Fruit fly (Drosophila melanogaster) whole organism: ENCODE results near the gene Pvf1.

ENCODE experiments used
- CG8478 ChIP-seq: fragments of >200 bp; optimal IDR thresholded peaks from 2 replicates; lab custom pipeline; 2018; ENCODE audit warnings: inconsistent platforms
- EcR ChIP-seq, 2 experiments: fragments of >200 bp; optimal IDR thresholded peaks; 2 replicates each; lab custom pipeline; 2017; ENCODE audit warnings: missing biosample characterization in 2 of 2, missing genetic modification characterization in 2 of 2, missing genetic modification reagents in 2 of 2
- pan ChIP-seq: fragments of >200 bp; optimal IDR thresholded peaks from 2 replicates; lab custom pipeline; 2017
- psq ChIP-seq: fragments of >200 bp; optimal IDR thresholded peaks from 2 replicates; lab custom pipeline; 2017

DNA sequence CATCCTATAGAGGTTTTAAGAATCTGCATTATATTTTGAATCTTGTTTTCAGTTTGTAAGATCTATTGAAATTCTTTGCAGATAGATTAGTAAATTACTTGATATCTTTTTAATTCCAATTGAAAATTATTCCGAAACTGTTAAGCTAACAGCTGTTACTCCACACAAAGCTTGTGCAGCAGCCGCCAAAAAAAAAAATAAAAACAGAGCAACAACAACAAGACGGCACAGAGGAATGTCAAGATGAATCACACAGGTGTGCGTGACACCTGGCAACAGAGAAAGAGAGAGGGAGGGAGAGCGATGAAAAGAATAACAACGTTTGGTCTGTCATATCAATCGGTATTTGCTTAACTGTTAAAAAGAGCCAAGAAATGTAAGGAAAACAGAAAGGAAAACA lies 2.5 kb downstream of the Pvf1 start:
- no peak for TF ChIP-seq CG8478 (lab: Kevin White, UChicago)
- no peak for TF ChIP-seq pan (lab: Kevin White, UChicago)
- no peak for TF ChIP-seq psq (lab: Kevin White, UChicago)
- TF ChIP-seq EcR (GFP tag; optimal IDR thresholded peaks at IDR 0.05; lab: Kevin White, UChicago), result no peak
